Worm (Caenorhabditis elegans) whole organism, L2 larva: ENCODE measurements around the gene arl-3.
A peak's percentile ranks its signal among the peaks of the same experiment; 100 is the strongest.

Source experiments
- ama-1 ChIP-seq: fragments of 150-350 bp; optimal IDR thresholded peaks from 2 replicates; lab custom pipeline; 2018; ENCODE audit warnings: inconsistent platforms
- lin-11 ChIP-seq: fragments of 150-350 bp; sonication (generic microtip); optimal IDR thresholded peaks from 2 replicates; lab custom pipeline; 2014; ENCODE audit warnings: missing biosample characterization, missing genetic modification characterization, inconsistent platforms, mixed read lengths
- mbf-1 ChIP-seq: sonication (generic microtip); optimal IDR thresholded peaks from 2 replicates; lab custom pipeline; 2017; ENCODE audit warnings: missing biosample characterization, missing genetic modification characterization
- mdl-1 ChIP-seq, 2 experiments: fragments of 150-350 bp in 1 of 2; sonication (generic microtip) in 1 of 2; optimal IDR thresholded peaks; 2 replicates each; lab custom pipeline; 2017; ENCODE audit warnings: missing biosample characterization in 2 of 2, missing genetic modification characterization in 2 of 2
- nhr-25 ChIP-seq: fragments of 150-350 bp; sonication (generic microtip); optimal IDR thresholded peaks from 3 replicates; lab custom pipeline; 2014; ENCODE audit warnings: missing biosample characterization, missing genetic modification characterization
- sem-4 ChIP-seq: fragments of 150-350 bp; optimal IDR thresholded peaks from 2 replicates; lab custom pipeline; 2014; ENCODE audit warnings: missing biosample characterization, missing genetic modification reagents, missing genetic modification characterization
- sma-3 ChIP-seq: sonication (generic microtip); optimal IDR thresholded peaks from 2 replicates; lab custom pipeline; 2016; ENCODE audit warnings: missing genetic modification reagents, missing genetic modification characterization, missing compliant biosample characterization
- zag-1 ChIP-seq: fragments of 150-350 bp; optimal IDR thresholded peaks from 2 replicates; lab custom pipeline; 2014; ENCODE audit warnings: missing biosample characterization, missing genetic modification characterization
- ztf-11 ChIP-seq: sonication (generic microtip); optimal IDR thresholded peaks from 2 replicates; lab custom pipeline; 2017; ENCODE audit warnings: missing biosample characterization, missing genetic modification characterization

DNA sequence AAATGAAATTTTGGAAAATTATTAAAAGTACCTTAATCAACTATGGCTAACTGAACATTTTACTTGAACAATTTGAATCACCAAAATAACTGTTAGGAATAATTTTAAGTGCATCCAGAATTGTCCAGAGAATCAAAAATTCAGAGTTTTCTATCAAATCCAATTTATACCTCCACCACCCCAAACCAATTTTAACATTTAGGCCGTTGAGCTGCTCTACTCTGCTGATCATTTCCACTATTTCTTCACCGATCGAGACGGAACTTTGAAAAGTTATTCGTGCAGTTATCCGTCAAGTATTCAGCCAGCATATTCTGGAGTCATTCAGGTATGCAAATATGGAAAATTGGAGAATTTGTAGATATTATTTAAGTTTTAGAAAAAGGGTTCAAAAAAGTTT is 2.2 kb downstream of the arl-3 start:
- TF ChIP-seq ama-1 = peak; percentile 33
- no peak for TF ChIP-seq lin-11 (tag; lab: Kevin White, UChicago)
- no peak for TF ChIP-seq ztf-11 (tag; lab: Kevin White, UChicago)
- no peak for TF ChIP-seq zag-1
- TF ChIP-seq mdl-1 (tag; optimal IDR thresholded peaks at IDR 0.05; lab: Kevin White, UChicago) = no peak
- no peak for TF ChIP-seq sem-4 (tag; lab: Kevin White, UChicago)
- no peak for TF ChIP-seq nhr-25 (tag; lab: Kevin White, UChicago)
- no peak for TF ChIP-seq sma-3 (GFP tag; lab: Kevin White, UChicago)
- TF ChIP-seq mbf-1 (tag; lab: Kevin White, UChicago) = no peak
